Fruit fly (Drosophila melanogaster): ENCODE data around the gene Hsc20.

The Hsc20 gene

dm6 chr3L:16262440-16262839 lies 29.5 kb downstream of the Hsc20 start, which contains the start of gene CG13071:
Gene CG13071 (plus strand): TSS chr3L:16262740.
- TF ChIP-seq tj (GFP tag; optimal IDR thresholded peaks at IDR 0.05), result no peak
- TF ChIP-seq pad (GFP tag; optimal IDR thresholded peaks at IDR 0.05), result no peak
- TF ChIP-seq ovo (GFP tag; optimal IDR thresholded peaks at IDR 0.05), result no peak
- TF ChIP-seq CG12768 (GFP tag; optimal IDR thresholded peaks at IDR 0.05), result no peak
- TF ChIP-seq Clk (GFP tag; optimal IDR thresholded peaks at IDR 0.05), result no peak
- no peak for TF ChIP-seq toe (GFP tag; optimal IDR thresholded peaks at IDR 0.05)
- no peak for TF ChIP-seq cnc (optimal IDR thresholded peaks at IDR 0.05)
- no peak for TF ChIP-seq cic (GFP tag; optimal IDR thresholded peaks at IDR 0.05)
- TF ChIP-seq CG14711 (tag; optimal IDR thresholded peaks at IDR 0.05), result no peak
- no peak for TF ChIP-seq kay (GFP tag; ENCODE audit: borderline replicate concordance)
- TF ChIP-seq bab1 (GFP tag; optimal IDR thresholded peaks at IDR 0.05), result no peak
- no peak for TF ChIP-seq Hr96 (GFP tag; optimal IDR thresholded peaks at IDR 0.05)

DNA sequence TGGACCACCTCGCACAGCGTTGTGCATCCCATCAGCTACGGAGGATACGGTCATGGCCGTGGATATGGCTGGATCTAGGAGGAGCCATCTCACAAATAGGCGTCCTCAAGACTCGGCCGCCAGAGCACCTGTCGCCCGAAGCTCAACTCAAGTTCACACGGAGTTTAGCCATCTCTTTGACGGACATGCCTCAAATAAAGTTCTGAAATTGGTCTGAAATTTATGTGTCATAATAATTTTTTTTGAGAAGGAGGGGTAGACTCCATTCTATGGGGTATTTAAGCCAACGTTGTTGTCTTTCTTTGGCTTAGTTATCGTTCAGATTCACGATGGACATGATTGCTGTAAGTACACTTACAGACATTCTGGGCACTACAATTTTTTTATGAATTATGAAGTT lies 30.1 kb downstream of the Hsc20 start, which contains the start of gene CG13070:
Gene CG13070, plus strand, starts transcription at position 301 of the 400 bp plus-strand sequence.
- TF ChIP-seq tj (GFP tag; optimal IDR thresholded peaks at IDR 0.05) (no peak), CG14711 (tag; optimal IDR thresholded peaks at IDR 0.05) (no peak), Crg-1 (GFP tag; optimal IDR thresholded peaks at IDR 0.05) (no peak), cic (GFP tag; optimal IDR thresholded peaks at IDR 0.05) (no peak), toe (GFP tag; optimal IDR thresholded peaks at IDR 0.05) (no peak), bab1 (GFP tag; optimal IDR thresholded peaks at IDR 0.05) (no peak), CG7045 (GFP tag; optimal IDR thresholded peaks at IDR 0.05) (no peak), Mnt (GFP tag; optimal IDR thresholded peaks at IDR 0.05) (no peak), kay (GFP tag; ENCODE audit: borderline replicate concordance) (no peak), pad (GFP tag; optimal IDR thresholded peaks at IDR 0.05) (no peak), CG11617 (GFP tag; optimal IDR thresholded peaks at IDR 0.05) (no peak), ovo (GFP tag; optimal IDR thresholded peaks at IDR 0.05) (no peak), CG7101 (tag; optimal IDR thresholded peaks at IDR 0.05) (no peak), Clk (GFP tag; optimal IDR thresholded peaks at IDR 0.05) (no peak), cnc (optimal IDR thresholded peaks at IDR 0.05) (no peak), CG1620 (GFP tag; optimal IDR thresholded peaks at IDR 0.05) (no peak), CG5204 (GFP tag; optimal IDR thresholded peaks at IDR 0.05) (no peak)

DNA sequence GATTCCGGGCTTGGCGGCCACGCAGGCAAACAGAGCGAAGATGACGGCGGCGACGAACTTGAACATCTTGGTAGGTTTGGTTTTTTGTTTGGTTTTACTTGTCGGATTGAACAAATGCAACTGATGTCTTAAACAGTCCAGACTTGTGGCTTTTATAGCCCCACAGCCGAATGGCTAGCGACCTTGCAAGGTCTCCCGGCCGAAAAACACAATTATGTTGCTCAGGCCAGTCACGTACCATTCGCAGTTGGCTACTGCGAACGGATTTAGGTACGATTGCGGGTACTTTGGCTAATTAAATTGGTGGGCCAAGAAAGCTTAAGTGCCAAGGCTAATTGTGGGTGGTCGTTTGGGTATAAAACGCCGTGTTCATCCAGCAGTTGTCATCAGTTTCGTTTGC lies 32.1 kb downstream of the Hsc20 start, which contains the start of the genes CG13051 and CG13069:
Gene CG13051, minus strand, starts transcription at position 101 of the 400 bp plus-strand sequence.
Gene CG13069, plus strand, starts transcription at position 386 of the 400 bp plus-strand sequence.
- no peak for TF ChIP-seq CG1620 (GFP tag; optimal IDR thresholded peaks at IDR 0.05)
- TF ChIP-seq Crg-1 (GFP tag; optimal IDR thresholded peaks at IDR 0.05), result no peak
- TF ChIP-seq tj (GFP tag; optimal IDR thresholded peaks at IDR 0.05), result no peak

DNA sequence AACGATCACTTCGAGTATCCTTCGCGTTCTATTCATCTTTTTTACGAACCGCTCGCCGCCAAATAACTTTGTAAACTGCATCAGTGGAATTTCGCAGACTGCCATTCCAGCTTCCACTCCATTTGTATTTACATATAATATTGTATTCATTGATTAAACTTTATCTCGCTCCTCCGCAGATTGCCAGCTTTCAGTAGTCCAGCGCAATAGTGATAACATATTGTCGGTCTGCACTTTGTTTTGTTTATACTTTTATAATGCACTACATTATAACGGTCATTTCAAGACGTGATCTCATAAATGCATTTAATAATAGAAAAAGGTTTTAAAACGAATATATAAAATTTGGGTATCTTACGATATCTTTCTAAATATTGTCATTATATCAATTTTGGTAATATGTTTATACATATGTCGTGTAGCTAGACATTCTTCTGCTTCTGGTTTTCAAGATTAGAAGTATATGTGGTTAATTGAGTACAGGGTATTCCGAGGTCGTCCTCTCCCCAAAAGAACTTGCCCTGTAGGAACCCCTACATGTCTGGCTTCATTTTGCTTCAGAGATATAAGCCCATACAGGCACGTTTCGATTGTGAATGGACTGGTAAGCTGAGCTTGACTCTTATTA lies 35.3 kb downstream of the Hsc20 start, which contains the start of gene CG4950:
Gene CG4950, minus strand, starts transcription at position 51 of the 628 bp plus-strand sequence.
- no peak for TF ChIP-seq pad (GFP tag; optimal IDR thresholded peaks at IDR 0.05)
- no peak for TF ChIP-seq toe (GFP tag; optimal IDR thresholded peaks at IDR 0.05)
- no peak for TF ChIP-seq Clk (GFP tag; optimal IDR thresholded peaks at IDR 0.05)
- TF ChIP-seq bab1 (GFP tag; optimal IDR thresholded peaks at IDR 0.05), result no peak
- no peak for TF ChIP-seq cic (GFP tag; optimal IDR thresholded peaks at IDR 0.05)
- no peak for TF ChIP-seq CG12768 (GFP tag; optimal IDR thresholded peaks at IDR 0.05)
- no peak for TF ChIP-seq CG7101 (tag; optimal IDR thresholded peaks at IDR 0.05)
- no peak for TF ChIP-seq cnc (optimal IDR thresholded peaks at IDR 0.05)
- TF ChIP-seq Hr96 (GFP tag; optimal IDR thresholded peaks at IDR 0.05), result no peak

DNA sequence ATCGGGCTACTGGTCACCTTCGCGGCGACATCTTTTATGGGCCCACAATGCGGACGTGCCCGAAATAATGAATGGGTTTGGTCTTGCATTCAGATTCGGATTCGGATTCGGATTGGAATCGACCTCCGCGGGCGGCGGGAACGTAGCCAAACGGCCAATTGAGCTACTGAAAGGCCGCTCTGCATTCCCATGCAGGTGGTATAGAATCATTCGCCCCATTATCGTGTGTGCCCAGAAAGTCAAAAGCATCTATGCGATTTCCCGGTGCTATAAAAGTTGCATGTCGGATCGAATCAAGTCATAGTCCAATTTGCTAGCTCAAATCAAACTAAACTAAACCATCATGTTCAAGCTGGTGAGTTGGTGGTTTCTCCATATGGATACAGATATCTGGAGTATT lies 36.2 kb downstream of the Hsc20 start, which contains the start of gene CG13068:
Gene CG13068, plus strand, starts transcription at position 301 of the 400 bp plus-strand sequence.
- no peak for TF ChIP-seq cic (GFP tag; optimal IDR thresholded peaks at IDR 0.05)
- TF ChIP-seq CG5204 (GFP tag; optimal IDR thresholded peaks at IDR 0.05), result no peak
- TF ChIP-seq pad (GFP tag; optimal IDR thresholded peaks at IDR 0.05), result no peak
- TF ChIP-seq CG7101 (tag; optimal IDR thresholded peaks at IDR 0.05), result no peak
- no peak for TF ChIP-seq CG11617 (GFP tag; optimal IDR thresholded peaks at IDR 0.05)
- TF ChIP-seq toe (GFP tag; optimal IDR thresholded peaks at IDR 0.05), result no peak
- TF ChIP-seq bab1 (GFP tag; optimal IDR thresholded peaks at IDR 0.05), result no peak
- no peak for TF ChIP-seq CG33017 (tag; optimal IDR thresholded peaks at IDR 0.05)
- TF ChIP-seq tj (GFP tag; optimal IDR thresholded peaks at IDR 0.05), result no peak
- TF ChIP-seq CG14711 (tag; optimal IDR thresholded peaks at IDR 0.05), result no peak
- no peak for TF ChIP-seq CG7045 (GFP tag; optimal IDR thresholded peaks at IDR 0.05)
- TF ChIP-seq Mnt (GFP tag; optimal IDR thresholded peaks at IDR 0.05), result no peak
- TF ChIP-seq Crg-1 (GFP tag; optimal IDR thresholded peaks at IDR 0.05), result no peak
- TF ChIP-seq CG1620 (GFP tag; optimal IDR thresholded peaks at IDR 0.05), result no peak
- TF ChIP-seq Hr96 (GFP tag; optimal IDR thresholded peaks at IDR 0.05), result no peak
- no peak for TF ChIP-seq Clk (GFP tag; optimal IDR thresholded peaks at IDR 0.05)
- TF ChIP-seq CG12768 (GFP tag; optimal IDR thresholded peaks at IDR 0.05), result no peak
- TF ChIP-seq ovo (GFP tag; optimal IDR thresholded peaks at IDR 0.05), result no peak
- no peak for TF ChIP-seq cnc (optimal IDR thresholded peaks at IDR 0.05)
- no peak for TF ChIP-seq kay (GFP tag; ENCODE audit: borderline replicate concordance)

dm6 chr3L:16270802-16271332 lies 37.9 kb downstream of the Hsc20 start, which contains the start of the genes CG34248 and CG13067:
Gene CG34248 (minus strand): TSS chr3L:16270902.
Gene CG13067 (plus strand): TSS chr3L:16271282.
- no peak for TF ChIP-seq cnc (optimal IDR thresholded peaks at IDR 0.05)
- TF ChIP-seq bab1 (GFP tag; optimal IDR thresholded peaks at IDR 0.05), result no peak
- no peak for TF ChIP-seq CG11617 (GFP tag; optimal IDR thresholded peaks at IDR 0.05)
- TF ChIP-seq ovo (GFP tag; optimal IDR thresholded peaks at IDR 0.05), result no peak
- TF ChIP-seq CG1620 (GFP tag; optimal IDR thresholded peaks at IDR 0.05), result no peak
- no peak for TF ChIP-seq kay (GFP tag; ENCODE audit: borderline replicate concordance)
- no peak for TF ChIP-seq toe (GFP tag; optimal IDR thresholded peaks at IDR 0.05)
